Fruit fly (Drosophila melanogaster) whole organism, embryonic: ENCODE measurements around the gene Pka-C3.

Experiments used
- Ada2b ChIP-seq: fragments of 200-800 bp; sonication (Bioruptor generic); IDR thresholded peaks from 2 replicates; pipeline ENCODE4 v1.3.6; 2022; ENCODE audit warnings: missing biosample characterization, missing genetic modification characterization
- B-H1 ChIP-seq: fragments of 200-800 bp; sonication (Bioruptor generic); IDR thresholded peaks from 3 replicates; pipeline ENCODE4 v1.3.6; 2022; ENCODE audit warnings: missing biosample characterization, missing genetic modification characterization
- CG11456 ChIP-seq: fragments of 200-800 bp; sonication (Bioruptor generic); IDR thresholded peaks from 3 replicates; pipeline ENCODE4 v1.3.6; 2022; ENCODE audit warnings: missing biosample characterization, missing genetic modification characterization
- CG12071 ChIP-seq: fragments of 200-800 bp; sonication (Bioruptor generic); optimal IDR thresholded peaks from 3 replicates; lab custom pipeline; 2018; ENCODE audit warnings: missing biosample characterization, mild to moderate bottlenecking, missing genetic modification characterization
- CG12104 ChIP-seq: fragments of 200-800 bp; sonication (Bioruptor generic); optimal IDR thresholded peaks from 3 replicates; lab custom pipeline; 2016; ENCODE audit warnings: missing biosample characterization, missing genetic modification characterization
- CG13296 ChIP-seq: fragments of 200-800 bp; sonication (Bioruptor generic); optimal IDR thresholded peaks from 3 replicates; lab custom pipeline; 2018; ENCODE audit warnings: missing biosample characterization, mild to moderate bottlenecking, missing genetic modification characterization
- CG14441 ChIP-seq: fragments of 200-800 bp; sonication (Bioruptor generic); IDR thresholded peaks from 2 replicates; pipeline ENCODE4 v1.3.6; 2022; ENCODE audit warnings: missing biosample characterization, missing genetic modification characterization
- CG15269 ChIP-seq: fragments of 200-800 bp; sonication (Bioruptor generic); optimal IDR thresholded peaks from 2 replicates; lab custom pipeline; 2018; ENCODE audit warnings: missing biosample characterization, mild to moderate bottlenecking, missing genetic modification characterization, moderate library complexity
- CG15514 ChIP-seq: fragments of 200-800 bp; sonication (Bioruptor generic); optimal IDR thresholded peaks from 3 replicates; lab custom pipeline; 2017; ENCODE audit warnings: missing biosample characterization, missing genetic modification characterization, mild to moderate bottlenecking, moderate library complexity, missing genetic modification reagents
- CG16863 ChIP-seq: fragments of 200-800 bp; sonication (Bioruptor generic); optimal IDR thresholded peaks from 3 replicates; lab custom pipeline; 2016; ENCODE audit warnings: missing biosample characterization, missing genetic modification characterization
- CG2120 ChIP-seq: fragments of 200-800 bp; sonication (Bioruptor generic); optimal IDR thresholded peaks from 3 replicates; lab custom pipeline; 2016; ENCODE audit warnings: missing biosample characterization, missing genetic modification characterization
- CG30403 ChIP-seq: fragments of 200-800 bp; sonication (Bioruptor generic); optimal IDR thresholded peaks from 3 replicates; lab custom pipeline; 2016; ENCODE audit warnings: missing biosample characterization, missing genetic modification characterization
- CG34376 ChIP-seq: fragments of 200-800 bp; sonication (Bioruptor generic); optimal IDR thresholded peaks from 2 replicates; lab custom pipeline; 2018; ENCODE audit warnings: missing biosample characterization, mild to moderate bottlenecking, missing genetic modification characterization
- CG4854 ChIP-seq: fragments of 200-800 bp; sonication (Bioruptor generic); optimal IDR thresholded peaks from 2 replicates; lab custom pipeline; 2016; ENCODE audit warnings: missing biosample characterization, missing genetic modification characterization, inconsistent platforms
- CG5180 ChIP-seq: fragments of 200-800 bp; sonication (Bioruptor generic); optimal IDR thresholded peaks from 3 replicates; lab custom pipeline; 2017; ENCODE audit warnings: missing biosample characterization, missing genetic modification characterization, mild to moderate bottlenecking, moderate library complexity, missing genetic modification reagents
- CG6791 ChIP-seq: fragments of 200-800 bp; sonication (Bioruptor generic); IDR thresholded peaks from 3 replicates; pipeline ENCODE4 v1.3.6; 2022; ENCODE audit warnings: missing biosample characterization, missing genetic modification characterization; ENCODE audit not compliant: partially characterized antibody
- CG7271 ChIP-seq: fragments of 200-800 bp; sonication (Bioruptor generic); optimal IDR thresholded peaks from 2 replicates; lab custom pipeline; 2018; ENCODE audit warnings: missing biosample characterization, mild to moderate bottlenecking, missing genetic modification characterization, moderate library complexity
- CG7928 ChIP-seq: fragments of 200-800 bp; sonication (Bioruptor generic); optimal IDR thresholded peaks from 2 replicates; lab custom pipeline; 2017; ENCODE audit warnings: missing biosample characterization, mild to moderate bottlenecking, missing genetic modification characterization
- CG9797 ChIP-seq: fragments of 200-800 bp; sonication (Bioruptor generic); optimal IDR thresholded peaks from 3 replicates; lab custom pipeline; 2018; ENCODE audit warnings: missing biosample characterization, mild to moderate bottlenecking, missing genetic modification characterization
- Chrac-16 ChIP-seq: fragments of 200-800 bp; sonication (Bioruptor generic); optimal IDR thresholded peaks from 3 replicates; lab custom pipeline; 2016; ENCODE audit warnings: missing biosample characterization, missing genetic modification characterization
- Dek ChIP-seq: fragments of 200-800 bp; sonication (Bioruptor generic); optimal IDR thresholded peaks from 3 replicates; lab custom pipeline; 2019; ENCODE audit warnings: missing biosample characterization, mild to moderate bottlenecking, missing genetic modification characterization, moderate library complexity
- Dp ChIP-seq: fragments of 200-800 bp; sonication (Bioruptor generic); optimal IDR thresholded peaks from 2 replicates; lab custom pipeline; 2018; ENCODE audit warnings: missing biosample characterization, mild to moderate bottlenecking, missing genetic modification characterization, moderate library complexity
- E2f1 ChIP-seq: fragments of 200-800 bp; sonication (Bioruptor generic); IDR thresholded peaks from 2 replicates; pipeline ENCODE4 v1.3.6; 2022; ENCODE audit warnings: missing biosample characterization, missing genetic modification characterization
- Elba2 ChIP-seq: fragments of 200-800 bp; sonication (Bioruptor generic); optimal IDR thresholded peaks from 3 replicates; lab custom pipeline; 2016; ENCODE audit warnings: missing biosample characterization, missing genetic modification characterization
- MESR4 ChIP-seq: fragments of 200-800 bp; sonication (Bioruptor generic); optimal IDR thresholded peaks from 2 replicates; lab custom pipeline; 2018; ENCODE audit warnings: missing biosample characterization, mild to moderate bottlenecking, missing genetic modification characterization, moderate library complexity
- Ptx1 ChIP-seq: fragments of 200-800 bp; sonication (Bioruptor generic); IDR thresholded peaks from 2 replicates; pipeline ENCODE4 v1.3.6; 2022; ENCODE audit warnings: missing biosample characterization, missing genetic modification characterization
- Scr ChIP-seq: fragments of 200-800 bp; sonication (Bioruptor generic); IDR thresholded peaks from 2 replicates; pipeline ENCODE4 v1.3.6; 2022; ENCODE audit warnings: missing biosample characterization, missing genetic modification characterization; ENCODE audit not compliant: partially characterized antibody
- Side ChIP-seq: fragments of 200-800 bp; sonication (Bioruptor generic); optimal IDR thresholded peaks from 2 replicates; lab custom pipeline; 2016; ENCODE audit warnings: missing biosample characterization, missing genetic modification characterization
- Xbp1 ChIP-seq: fragments of 200-800 bp; sonication (Bioruptor generic); optimal IDR thresholded peaks from 3 replicates; lab custom pipeline; 2016; ENCODE audit warnings: missing biosample characterization, mild to moderate bottlenecking, missing genetic modification characterization
- ac ChIP-seq: fragments of 200-800 bp; sonication (Bioruptor generic); optimal IDR thresholded peaks from 3 replicates; lab custom pipeline; 2017; ENCODE audit warnings: missing biosample characterization, mild to moderate bottlenecking, missing genetic modification characterization
- amos ChIP-seq: fragments of 200-800 bp; sonication (Bioruptor generic); IDR thresholded peaks from 2 replicates; pipeline ENCODE4 v1.3.6; 2022; ENCODE audit warnings: missing biosample characterization, missing genetic modification characterization; ENCODE audit not compliant: partially characterized antibody
- ase ChIP-seq: fragments of 200-800 bp; sonication (Bioruptor generic); IDR thresholded peaks from 3 replicates; pipeline ENCODE4 v1.3.6; 2022; ENCODE audit warnings: missing biosample characterization, missing genetic modification characterization
- az2 ChIP-seq: fragments of 200-800 bp; sonication (Bioruptor generic); optimal IDR thresholded peaks from 3 replicates; lab custom pipeline; 2016; ENCODE audit warnings: missing biosample characterization, missing genetic modification characterization
- cas ChIP-seq: fragments of 200-800 bp; sonication (Bioruptor generic); IDR thresholded peaks from 2 replicates; pipeline ENCODE4 v1.3.6; 2022; ENCODE audit warnings: missing biosample characterization, missing genetic modification characterization
- chm ChIP-seq: fragments of 200-800 bp; sonication (Bioruptor generic); IDR thresholded peaks from 2 replicates; pipeline ENCODE4 v1.3.6; 2022; ENCODE audit warnings: missing biosample characterization, missing genetic modification characterization
- chn ChIP-seq: fragments of 200-800 bp; sonication (Bioruptor generic); optimal IDR thresholded peaks from 2 replicates; lab custom pipeline; 2016; ENCODE audit warnings: missing biosample characterization, missing genetic modification characterization
- corto ChIP-seq: fragments of 200-800 bp; sonication (Bioruptor generic); optimal IDR thresholded peaks from 2 replicates; lab custom pipeline; 2016; ENCODE audit warnings: missing biosample characterization, mild to moderate bottlenecking, missing genetic modification characterization, moderate library complexity
- dan ChIP-seq: fragments of 200-800 bp; sonication (Bioruptor generic); IDR thresholded peaks from 2 replicates; pipeline ENCODE4 v1.3.6; 2022; ENCODE audit warnings: missing biosample characterization, missing genetic modification characterization
- dpn ChIP-seq, 2 experiments: fragments of 200-800 bp; sonication (Bioruptor generic); optimal IDR thresholded peaks; 3 replicates each; lab custom pipeline; 2016; ENCODE audit warnings: missing biosample characterization in 2 of 2, missing genetic modification characterization in 2 of 2
- dysf ChIP-seq: fragments of 200-800 bp; sonication (Bioruptor generic); IDR thresholded peaks from 3 replicates; pipeline ENCODE4 v1.3.6; 2022; ENCODE audit warnings: missing biosample characterization, missing genetic modification characterization
- ftz-f1 ChIP-seq: fragments of 200-800 bp; sonication (Bioruptor generic); optimal IDR thresholded peaks from 2 replicates; lab custom pipeline; 2016; ENCODE audit warnings: missing biosample characterization, missing genetic modification characterization
- lmd ChIP-seq: fragments of 200-800 bp; sonication (Bioruptor generic); IDR thresholded peaks from 2 replicates; pipeline ENCODE4 v1.3.6; 2022; ENCODE audit warnings: missing biosample characterization, missing genetic modification characterization
- luna ChIP-seq: fragments of 200-800 bp; sonication (Bioruptor generic); optimal IDR thresholded peaks from 2 replicates; lab custom pipeline; 2016; ENCODE audit warnings: missing biosample characterization, missing genetic modification characterization
- mirr ChIP-seq: fragments of 200-800 bp; sonication (Bioruptor generic); optimal IDR thresholded peaks from 3 replicates; lab custom pipeline; 2018; ENCODE audit warnings: missing biosample characterization, mild to moderate bottlenecking, missing genetic modification characterization
- pum ChIP-seq: fragments of 200-800 bp; sonication (Bioruptor generic); optimal IDR thresholded peaks from 2 replicates; lab custom pipeline; 2016; ENCODE audit warnings: missing biosample characterization, missing genetic modification characterization
- repo ChIP-seq: fragments of 200-800 bp; sonication (Bioruptor generic); optimal IDR thresholded peaks from 2 replicates; lab custom pipeline; 2016; ENCODE audit warnings: missing biosample characterization, missing genetic modification characterization
- slbo ChIP-seq: fragments of 200-800 bp; sonication (Bioruptor generic); IDR thresholded peaks from 2 replicates; pipeline ENCODE4 v1.3.6; 2022; ENCODE audit warnings: missing biosample characterization, missing genetic modification characterization
- sug ChIP-seq: fragments of 200-800 bp; optimal IDR thresholded peaks from 2 replicates; lab custom pipeline; 2019; ENCODE audit warnings: missing biosample characterization, mild to moderate bottlenecking, missing genetic modification characterization, moderate library complexity
- trem ChIP-seq: fragments of 200-800 bp; optimal IDR thresholded peaks from 3 replicates; lab custom pipeline; 2019; ENCODE audit warnings: missing biosample characterization, mild to moderate bottlenecking, missing genetic modification characterization, moderate library complexity
- twi ChIP-seq: fragments of 200-800 bp; optimal IDR thresholded peaks from 2 replicates; lab custom pipeline; 2019; ENCODE audit warnings: missing biosample characterization, mild to moderate bottlenecking, missing genetic modification characterization, moderate library complexity

Pka-C3 gene

dm6 chr3L:15956448-15957010 lies 1.9 kb upstream of the Pka-C3 start, which contains the start of gene elgi (continued):
- TF ChIP-seq repo (peak; percentile 52), CG6791 (0 out of 3 replicates have a peak, but pooled peaks have one; percentile 11), ac (GFP tag; lab: Kevin White, UChicago) (no peak), CG4854 (peak; percentile 31), Ada2b (GFP tag; lab: Robert Waterston, UW) (peak; percentile 21; the same call in 1 of the 2 replicates), pum (GFP tag; lab: Kevin White, UChicago) (peak; percentile 58), Ptx1 (GFP tag; lab: Robert Waterston, UW) (peak; percentile 46), Dp (GFP tag; lab: Kevin White, UChicago) (peak; percentile 8), CG7928 (GFP tag; lab: Kevin White, UChicago) (no peak), dan (GFP tag; lab: Robert Waterston, UW) (no peak), Scr (GFP tag; lab: Robert Waterston, UW) (peak; percentile 22), lmd (GFP tag; lab: Robert Waterston, UW) (peak; percentile 53; the same call in 1 of the 2 replicates), E2f1 (GFP tag; lab: Robert Waterston, UW) (no peak), CG14441 (GFP tag; lab: Robert Waterston, UW) (peak; percentile 45; the same call in 1 of the 2 replicates), trem (tag; lab: Kevin White, UChicago) (peak; percentile 18), CG15269 (tag; lab: Kevin White, UChicago) (no peak), CG11456 (GFP tag; lab: Robert Waterston, UW) (peak; percentile 79), sug (tag; lab: Kevin White, UChicago) (peak; percentile 58), Side (GFP tag; lab: Kevin White, UChicago) (peak; percentile 55), mirr (peak; percentile 47), CG13296 (GFP tag; lab: Kevin White, UChicago) (peak; percentile 71), chn (GFP tag; lab: Kevin White, UChicago) (peak; percentile 46), az2 (GFP tag; lab: Kevin White, UChicago) (peak; percentile 36), CG34376 (GFP tag; lab: Kevin White, UChicago) (peak; percentile 67), ase (no peak), Chrac-16 (GFP tag; lab: Kevin White, UChicago) (peak; percentile 67), CG9797 (no peak), dpn (GFP tag; optimal IDR thresholded peaks at IDR 0.05; lab: Kevin White, UChicago) (peak; percentile 70 to 76), slbo (GFP tag; lab: Robert Waterston, UW) (peak; percentile 90), CG15514 (GFP tag; lab: Kevin White, UChicago) (peak; percentile 66), CG16863 (GFP tag; lab: Kevin White, UChicago) (peak; percentile 48), MESR4 (peak; percentile 72), cas (GFP tag; lab: Robert Waterston, UW) (0 out of 2 replicates have a peak, but pooled peaks have one; percentile 23), CG2120 (peak; percentile 85), ftz-f1 (GFP tag; lab: Kevin White, UChicago) (no peak), corto (peak; percentile 1), Elba2 (GFP tag; lab: Kevin White, UChicago) (peak; percentile 11), CG7271 (tag; lab: Kevin White, UChicago) (no peak), twi (tag; lab: Kevin White, UChicago) (peak; percentile 13), dysf (GFP tag; lab: Robert Waterston, UW) (peak; percentile 58; the same call in 2 of the 3 replicates), chm (0 out of 2 replicates have a peak, but pooled peaks have one; percentile 5), Dek (tag; lab: Kevin White, UChicago) (peak; percentile 51), B-H1 (GFP tag; lab: Robert Waterston, UW) (peak; percentile 24; the same call in 1 of the 3 replicates), Xbp1 (GFP tag; lab: Kevin White, UChicago) (peak; percentile 77), luna (peak; percentile 2), CG30403 (GFP tag; lab: Kevin White, UChicago) (peak; percentile 76), CG5180 (peak; percentile 16), CG12104 (GFP tag; lab: Kevin White, UChicago) (peak; percentile 29), amos (GFP tag; lab: Robert Waterston, UW) (peak; percentile 18; the same call in 1 of the 2 replicates), CG12071 (GFP tag; lab: Kevin White, UChicago) (peak; percentile 25)
